Fruit fly (Drosophila melanogaster) whole organism, prepupa: ENCODE measurements around the gene CROT.
A peak's percentile ranks its signal among the peaks of the same experiment; 100 is the strongest.

Source experiments
- achi ChIP-seq: fragments of 200-800 bp; sonication (Bioruptor generic); optimal IDR thresholded peaks from 3 replicates; lab custom pipeline; 2016; ENCODE audit warnings: missing biosample characterization, missing genetic modification characterization
- dac ChIP-seq: fragments of 200-800 bp; sonication (Bioruptor generic); optimal IDR thresholded peaks from 2 replicates; lab custom pipeline; 2017; ENCODE audit warnings: missing biosample characterization, mild to moderate bottlenecking, missing genetic modification characterization

DNA sequence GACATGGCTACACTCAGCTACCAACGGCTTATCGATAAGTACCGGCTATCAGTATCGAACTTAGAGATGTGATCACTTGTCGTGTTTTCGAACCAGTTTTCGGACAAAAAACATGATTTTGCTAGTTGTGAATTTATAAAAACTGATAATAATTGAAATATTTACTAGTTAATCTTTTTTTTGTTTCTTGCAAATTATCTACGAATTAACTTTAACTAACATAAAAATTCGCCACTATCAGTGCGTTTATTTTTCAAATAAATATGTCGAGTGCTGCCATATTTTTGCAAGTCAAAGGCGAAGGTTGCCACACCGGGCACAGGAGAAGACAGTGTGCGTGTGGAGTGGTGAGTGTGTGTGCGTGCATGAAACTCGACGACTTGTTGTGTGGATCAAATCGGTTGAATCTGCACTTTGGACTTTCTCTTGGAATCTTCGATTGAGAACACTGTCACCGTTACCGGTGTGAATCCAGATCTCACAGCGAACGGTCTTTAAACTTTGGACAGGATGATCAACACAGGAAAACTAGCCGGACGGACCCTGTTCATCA lies 29.3 kb downstream of the CROT start, which contains the start of gene Hsdl2:
- TF ChIP-seq dac (GFP tag; lab: Kevin White, UChicago) (peak; percentile 41), achi (GFP tag; lab: Kevin White, UChicago) (peak; percentile 63)
